Fruit fly (Drosophila melanogaster) whole organism, embryonic: ENCODE results near the gene AP-1sigma.

Experiments
- CG10654 ChIP-seq: fragments of 200-800 bp; sonication (Bioruptor generic); optimal IDR thresholded peaks from 2 replicates; lab custom pipeline; 2016; ENCODE audit warnings: missing biosample characterization, missing genetic modification characterization
- CG17912 ChIP-seq: fragments of 200-800 bp; sonication (Bioruptor generic); optimal IDR thresholded peaks from 2 replicates; lab custom pipeline; 2018; ENCODE audit warnings: missing biosample characterization, mild to moderate bottlenecking, missing genetic modification characterization
- CG8388 ChIP-seq: fragments of 200-800 bp; sonication (Bioruptor generic); optimal IDR thresholded peaks from 2 replicates; lab custom pipeline; 2019; ENCODE audit warnings: missing biosample characterization, mild to moderate bottlenecking, missing genetic modification characterization, moderate library complexity
- CoRest ChIP-seq: fragments of 200-800 bp; sonication (Bioruptor generic); optimal IDR thresholded peaks from 3 replicates; lab custom pipeline; 2018; ENCODE audit warnings: missing biosample characterization, mild to moderate bottlenecking, missing genetic modification characterization, moderate library complexity
- GATAe ChIP-seq: fragments of 200-800 bp; sonication (Bioruptor generic); conservative IDR thresholded peaks from 2 replicates; pipeline ENCODE4 v1.3.6; 2022; ENCODE audit warnings: missing biosample characterization, missing genetic modification characterization
- Opbp ChIP-seq: fragments of 200-800 bp; sonication (Bioruptor generic); IDR thresholded peaks from 3 replicates; pipeline ENCODE4 v1.3.6; 2022; ENCODE audit warnings: missing biosample characterization, missing genetic modification characterization; ENCODE audit not compliant: partially characterized antibody

DNA sequence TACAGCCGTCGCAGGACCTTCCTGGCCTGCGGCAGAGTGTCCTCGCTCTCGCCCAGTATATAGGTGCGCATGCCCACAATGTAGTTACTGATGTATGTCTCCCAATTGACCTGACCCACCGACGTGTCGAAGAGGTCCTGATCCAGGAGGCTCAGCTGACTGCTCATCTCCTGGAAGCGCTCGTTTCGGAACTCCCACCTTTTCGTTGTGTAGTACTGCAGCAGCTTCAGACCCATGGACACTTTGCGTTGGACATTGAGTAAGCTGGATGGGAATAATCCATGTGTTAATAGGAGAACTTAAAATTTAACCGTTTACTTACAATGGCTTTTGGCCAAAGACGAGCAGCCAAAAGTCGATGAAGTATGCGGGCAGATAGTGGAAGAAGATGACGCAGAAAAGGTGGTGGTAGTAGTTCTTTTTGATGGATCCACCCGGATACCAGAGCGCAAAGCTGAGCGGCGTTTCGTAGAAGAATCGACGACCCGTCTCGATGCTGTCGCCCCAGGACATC, 14.6 kb upstream of the AP-1sigma start:
- TF ChIP-seq CG8388 (GFP tag; lab: Kevin White, UChicago), result no peak
- TF ChIP-seq CG10654 (GFP tag; lab: Kevin White, UChicago), result no peak
- TF ChIP-seq Opbp (GFP tag; lab: Robert Waterston, UW), result no peak
- no peak for TF ChIP-seq CoRest (tag; lab: Kevin White, UChicago)
- TF ChIP-seq GATAe (GFP tag; lab: Robert Waterston, UW), result no peak
- TF ChIP-seq CG17912 (GFP tag; lab: Kevin White, UChicago), result no peak
